Fruit fly (Drosophila melanogaster) whole organism, embryonic: Measurements from ENCODE around the gene Ret.

ENCODE experiments used
- Aef1 ChIP-seq: fragments of 200-800 bp; sonication (Bioruptor generic); IDR thresholded peaks from 3 replicates; pipeline ENCODE4 v1.3.6; 2022; ENCODE audit warnings: missing biosample characterization, missing genetic modification characterization
- CG11696 ChIP-seq: fragments of 200-800 bp; sonication (Bioruptor generic); IDR thresholded peaks from 2 replicates; pipeline ENCODE4 v1.3.6; 2022; ENCODE audit warnings: missing biosample characterization, missing genetic modification characterization
- CG12236 ChIP-seq: fragments of 200-800 bp; sonication (Bioruptor generic); optimal IDR thresholded peaks from 2 replicates; lab custom pipeline; 2016; ENCODE audit warnings: missing biosample characterization, missing genetic modification characterization
- CG12659 ChIP-seq: fragments of 200-800 bp; sonication (Bioruptor generic); optimal IDR thresholded peaks from 3 replicates; lab custom pipeline; 2017; ENCODE audit warnings: mild to moderate bottlenecking, missing biosample characterization, missing genetic modification reagents, missing genetic modification characterization
- CG14710 ChIP-seq: fragments of 200-800 bp; sonication (Bioruptor generic); optimal IDR thresholded peaks from 3 replicates; lab custom pipeline; 2019; ENCODE audit warnings: missing biosample characterization, mild to moderate bottlenecking, missing genetic modification characterization, moderate library complexity
- CG14860 ChIP-seq: fragments of 200-800 bp; sonication (Bioruptor generic); IDR thresholded peaks from 3 replicates; pipeline ENCODE4 v1.3.6; 2022; ENCODE audit warnings: missing biosample characterization, missing genetic modification characterization; ENCODE audit not compliant: partially characterized antibody
- CG18011 ChIP-seq: fragments of 200-800 bp; sonication (Bioruptor generic); optimal IDR thresholded peaks from 2 replicates; lab custom pipeline; 2017; ENCODE audit warnings: missing biosample characterization, missing genetic modification characterization, mild to moderate bottlenecking, moderate library complexity, missing genotype
- CG30403 ChIP-seq: fragments of 200-800 bp; sonication (Bioruptor generic); optimal IDR thresholded peaks from 3 replicates; lab custom pipeline; 2016; ENCODE audit warnings: missing biosample characterization, missing genetic modification characterization
- CG32532 ChIP-seq: fragments of 200-800 bp; sonication (Bioruptor generic); IDR thresholded peaks from 2 replicates; pipeline ENCODE4 v1.3.6; 2022; ENCODE audit warnings: missing biosample characterization, missing genetic modification characterization
- CG33213 ChIP-seq: fragments of 200-800 bp; sonication (Bioruptor generic); optimal IDR thresholded peaks from 3 replicates; lab custom pipeline; 2016; ENCODE audit warnings: missing biosample characterization, missing genetic modification characterization
- CG4404 ChIP-seq: fragments of 200-800 bp; sonication (Bioruptor generic); IDR thresholded peaks from 2 replicates; pipeline ENCODE4 v1.3.6; 2022; ENCODE audit warnings: missing biosample characterization, missing genetic modification characterization
- CG8388 ChIP-seq: fragments of 200-800 bp; sonication (Bioruptor generic); optimal IDR thresholded peaks from 2 replicates; lab custom pipeline; 2019; ENCODE audit warnings: missing biosample characterization, mild to moderate bottlenecking, missing genetic modification characterization, moderate library complexity
- CG8924 ChIP-seq: fragments of 200-800 bp; optimal IDR thresholded peaks from 3 replicates; lab custom pipeline; 2019; ENCODE audit warnings: missing biosample characterization, mild to moderate bottlenecking, missing genetic modification characterization, moderate library complexity
- CG9609 ChIP-seq: fragments of 200-800 bp; sonication (Bioruptor generic); optimal IDR thresholded peaks from 3 replicates; lab custom pipeline; 2016; ENCODE audit warnings: missing biosample characterization, missing genetic modification characterization
- CG9727 ChIP-seq: fragments of 200-800 bp; sonication (Bioruptor generic); optimal IDR thresholded peaks from 3 replicates; lab custom pipeline; 2017; ENCODE audit warnings: missing biosample characterization, mild to moderate bottlenecking, missing genetic modification characterization
- Camta ChIP-seq: fragments of 200-800 bp; sonication (Bioruptor generic); optimal IDR thresholded peaks from 2 replicates; lab custom pipeline; 2016; ENCODE audit warnings: missing biosample characterization, missing genetic modification characterization
- CoRest ChIP-seq: fragments of 200-800 bp; sonication (Bioruptor generic); optimal IDR thresholded peaks from 3 replicates; lab custom pipeline; 2018; ENCODE audit warnings: missing biosample characterization, mild to moderate bottlenecking, missing genetic modification characterization, moderate library complexity
- Dp ChIP-seq: fragments of 200-800 bp; sonication (Bioruptor generic); optimal IDR thresholded peaks from 2 replicates; lab custom pipeline; 2018; ENCODE audit warnings: missing biosample characterization, mild to moderate bottlenecking, missing genetic modification characterization, moderate library complexity
- Elba2 ChIP-seq: fragments of 200-800 bp; sonication (Bioruptor generic); optimal IDR thresholded peaks from 3 replicates; lab custom pipeline; 2016; ENCODE audit warnings: missing biosample characterization, missing genetic modification characterization
- Fer3 ChIP-seq: fragments of 200-800 bp; sonication (Bioruptor generic); optimal IDR thresholded peaks from 2 replicates; lab custom pipeline; 2018; ENCODE audit warnings: missing biosample characterization, mild to moderate bottlenecking, missing genetic modification characterization, moderate library complexity
- HHEX ChIP-seq: fragments of 200-800 bp; sonication (Bioruptor generic); optimal IDR thresholded peaks from 3 replicates; lab custom pipeline; 2017; ENCODE audit warnings: missing biosample characterization, mild to moderate bottlenecking, missing genetic modification characterization, missing genetic modification reagents
- HmgZ ChIP-seq: fragments of 200-800 bp; sonication (Bioruptor generic); optimal IDR thresholded peaks from 2 replicates; lab custom pipeline; 2018; ENCODE audit warnings: missing biosample characterization, mild to moderate bottlenecking, missing genetic modification characterization
- Lpt ChIP-seq: fragments of >200 bp; optimal IDR thresholded peaks from 2 replicates; lab custom pipeline; 2018; ENCODE audit warnings: missing biosample characterization, missing genetic modification characterization
- Meics ChIP-seq: fragments of 200-800 bp; sonication (Bioruptor generic); optimal IDR thresholded peaks from 2 replicates; lab custom pipeline; 2017; ENCODE audit warnings: missing biosample characterization, mild to moderate bottlenecking, missing genetic modification characterization
- Nf-YA ChIP-seq: fragments of 200-800 bp; sonication (Bioruptor generic); IDR thresholded peaks from 2 replicates; pipeline ENCODE4 v1.3.6; 2022; ENCODE audit warnings: missing biosample characterization, missing genetic modification characterization
- Nf-YB ChIP-seq: fragments of 200-800 bp; sonication (Bioruptor generic); optimal IDR thresholded peaks from 3 replicates; lab custom pipeline; 2019; ENCODE audit warnings: missing biosample characterization, mild to moderate bottlenecking, missing genetic modification characterization, moderate library complexity
- Sry-β ChIP-seq: fragments of 200-800 bp; sonication (Bioruptor generic); optimal IDR thresholded peaks from 2 replicates; lab custom pipeline; 2018; ENCODE audit warnings: missing biosample characterization, mild to moderate bottlenecking, missing genetic modification characterization, moderate library complexity
- Stat92E ChIP-seq, 3 experiments: fragments of >200 bp in 2 of 3; fragments of 200-800 bp in 1 of 3; sonication (Bioruptor generic) in 1 of 3; optimal IDR thresholded peaks; 2 replicates each; lab custom pipeline; 2017 to 2019; ENCODE audit warnings: missing biosample characterization in 3 of 3, missing genetic modification characterization in 3 of 3, mild to moderate bottlenecking in 1 of 3, moderate library complexity in 1 of 3
- Taf1 ChIP-seq: fragments of 200-800 bp; sonication (Bioruptor generic); IDR thresholded peaks from 2 replicates; pipeline ENCODE4 v1.3.6; 2022; ENCODE audit warnings: missing biosample characterization, missing genetic modification characterization
- YL-1 ChIP-seq: fragments of 200-800 bp; sonication (Bioruptor generic); optimal IDR thresholded peaks from 3 replicates; lab custom pipeline; 2017; ENCODE audit warnings: missing biosample characterization, mild to moderate bottlenecking, missing genetic modification characterization
- br ChIP-seq: fragments of >200 bp; optimal IDR thresholded peaks from 2 replicates; lab custom pipeline; 2017
- crp ChIP-seq, 2 experiments: fragments of 200-800 bp; sonication (Bioruptor generic); optimal IDR thresholded peaks; 2 replicates in 1 of 2; 3 replicates in 1 of 2; lab custom pipeline; 2017; ENCODE audit warnings: missing biosample characterization in 2 of 2, missing genetic modification characterization in 2 of 2, mild to moderate bottlenecking in 1 of 2, moderate library complexity in 1 of 2
- dm ChIP-seq: fragments of 200-800 bp; sonication (Bioruptor generic); optimal IDR thresholded peaks from 3 replicates; lab custom pipeline; 2016; ENCODE audit warnings: missing biosample characterization, missing genetic modification characterization
- ems ChIP-seq: fragments of 200-800 bp; sonication (Bioruptor generic); optimal IDR thresholded peaks from 3 replicates; lab custom pipeline; 2016; ENCODE audit warnings: missing biosample characterization, missing genetic modification characterization
- fd102C ChIP-seq: fragments of 200-800 bp; sonication (Bioruptor generic); optimal IDR thresholded peaks from 2 replicates; lab custom pipeline; 2018; ENCODE audit warnings: missing biosample characterization, mild to moderate bottlenecking, missing genetic modification characterization, moderate library complexity
- fd64A ChIP-seq: fragments of 200-800 bp; sonication (Bioruptor generic); optimal IDR thresholded peaks from 3 replicates; lab custom pipeline; 2018; ENCODE audit warnings: missing biosample characterization, mild to moderate bottlenecking, missing genetic modification characterization
- gem ChIP-seq: fragments of 200-800 bp; sonication (Bioruptor generic); optimal IDR thresholded peaks from 2 replicates; lab custom pipeline; 2019; ENCODE audit warnings: missing biosample characterization, mild to moderate bottlenecking, missing genetic modification characterization, moderate library complexity
- grau ChIP-seq: fragments of 200-800 bp; optimal IDR thresholded peaks from 3 replicates; lab custom pipeline; 2019; ENCODE audit warnings: missing biosample characterization, mild to moderate bottlenecking, missing genetic modification characterization, moderate library complexity
- hkb ChIP-seq, 2 experiments: fragments of 200-800 bp in 1 of 2; fragments of >200 bp in 1 of 2; sonication (Bioruptor generic) in 1 of 2; IDR thresholded peaks in 1 of 2; optimal IDR thresholded peaks in 1 of 2; 2 replicates each; pipeline versions ENCODE4 v1.3.6 to Lab custom; 2017 to 2022; ENCODE audit warnings: missing biosample characterization in 1 of 2, missing genetic modification characterization in 1 of 2
- lab ChIP-seq: fragments of 200-800 bp; sonication (Bioruptor generic); optimal IDR thresholded peaks from 3 replicates; lab custom pipeline; 2017; ENCODE audit warnings: missing biosample characterization, missing genetic modification characterization, mild to moderate bottlenecking, moderate library complexity, missing genetic modification reagents
- lov ChIP-seq, 2 experiments: fragments of 200-800 bp in 1 of 2; fragments of >200 bp in 1 of 2; sonication (Bioruptor generic) in 1 of 2; IDR thresholded peaks in 1 of 2; optimal IDR thresholded peaks in 1 of 2; 2 replicates in 1 of 2; 3 replicates in 1 of 2; pipeline versions ENCODE4 v1.3.6 to Lab custom; 2017 to 2022; ENCODE audit warnings: missing biosample characterization in 1 of 2, missing genetic modification characterization in 1 of 2
- repo ChIP-seq: fragments of 200-800 bp; sonication (Bioruptor generic); optimal IDR thresholded peaks from 2 replicates; lab custom pipeline; 2016; ENCODE audit warnings: missing biosample characterization, missing genetic modification characterization
- sima ChIP-seq: fragments of 200-800 bp; sonication (Bioruptor generic); optimal IDR thresholded peaks from 2 replicates; lab custom pipeline; 2016; ENCODE audit warnings: missing biosample characterization, missing genetic modification characterization
- so ChIP-seq: fragments of 200-800 bp; sonication (Bioruptor generic); IDR thresholded peaks from 3 replicates; pipeline ENCODE4 v1.3.6; 2022; ENCODE audit warnings: missing biosample characterization, missing genetic modification characterization
- stwl ChIP-seq: fragments of 200-800 bp; sonication (Bioruptor generic); optimal IDR thresholded peaks from 3 replicates; lab custom pipeline; 2018; ENCODE audit warnings: missing biosample characterization, mild to moderate bottlenecking, missing genetic modification characterization, moderate library complexity
- tio ChIP-seq: fragments of 200-800 bp; sonication (Bioruptor generic); optimal IDR thresholded peaks from 2 replicates; lab custom pipeline; 2017; ENCODE audit warnings: missing biosample characterization, missing genetic modification characterization, inconsistent platforms
- twi ChIP-seq: fragments of 200-800 bp; optimal IDR thresholded peaks from 2 replicates; lab custom pipeline; 2019; ENCODE audit warnings: missing biosample characterization, mild to moderate bottlenecking, missing genetic modification characterization, moderate library complexity
- unc-4 ChIP-seq: fragments of 200-800 bp; sonication (Bioruptor generic); IDR thresholded peaks from 2 replicates; pipeline ENCODE4 v1.3.6; 2022; ENCODE audit warnings: missing biosample characterization, missing genetic modification characterization; ENCODE audit not compliant: partially characterized antibody
- yki ChIP-seq: fragments of >200 bp; optimal IDR thresholded peaks from 3 replicates; lab custom pipeline; 2018

Ret gene

DNA sequence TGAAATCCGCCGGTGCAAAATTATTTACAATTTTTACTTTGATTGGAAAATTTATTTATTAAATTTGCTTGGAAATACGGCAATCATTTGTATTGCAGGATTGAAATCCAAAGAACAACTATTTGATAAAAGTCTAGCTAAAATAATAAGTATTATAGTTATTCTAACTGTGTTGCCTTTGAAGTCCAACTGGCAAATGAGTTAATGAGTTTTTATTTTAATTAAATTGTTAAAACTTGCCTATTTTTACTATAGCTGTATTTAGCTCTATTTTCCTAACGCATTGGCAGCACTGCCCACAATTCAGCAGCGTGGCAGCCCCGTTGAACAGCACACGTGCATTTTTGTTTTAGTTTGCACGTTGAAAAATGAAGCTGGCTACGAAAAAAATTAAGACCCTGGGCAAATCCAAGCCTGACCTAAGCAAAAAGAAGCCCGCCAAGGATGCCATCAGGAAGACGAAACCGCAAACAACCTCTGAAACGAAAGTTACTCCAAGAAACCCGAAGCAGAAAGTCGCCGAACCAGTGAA lies 35.2 kb downstream of the Ret start, which contains the start of gene Noc2 (continued):
- no peak for TF ChIP-seq br
- TF ChIP-seq Taf1 (GFP tag; lab: Robert Waterston, UW) = peak; percentile 14; the same call in 1 of the 2 replicates
- peak; percentile 50 for TF ChIP-seq Aef1 (GFP tag; lab: Robert Waterston, UW)
- peak; percentile 33 for TF ChIP-seq CG9727 (GFP tag; lab: Kevin White, UChicago)
- peak; percentile 21 for TF ChIP-seq CG8388
- TF ChIP-seq CG30403 = peak; percentile 63
- peak; percentile 16 for TF ChIP-seq Fer3 (tag; lab: Kevin White, UChicago)
- peak; percentile 21 for TF ChIP-seq ems
- TF ChIP-seq CG12236 = no peak
- TF ChIP-seq so (GFP tag; lab: Robert Waterston, UW) = no peak
- TF ChIP-seq twi = peak; percentile 2
- no peak for TF ChIP-seq unc-4
- peak; percentile 60 for TF ChIP-seq CoRest (tag; lab: Kevin White, UChicago)
- no peak for TF ChIP-seq CG18011
- TF ChIP-seq grau (tag; lab: Kevin White, UChicago) = peak; percentile 56
- TF ChIP-seq Sry-β (GFP tag; lab: Kevin White, UChicago) = peak; percentile 83
- no peak for TF ChIP-seq Lpt
- TF ChIP-seq HHEX (GFP tag; lab: Kevin White, UChicago) = peak; percentile 49
- peak; percentile 54 for TF ChIP-seq CG14710 (tag; lab: Kevin White, UChicago)
- no peak for TF ChIP-seq yki (lab: Kevin White, UChicago)
- no peak for TF ChIP-seq lov (optimal IDR thresholded peaks at IDR 0.05; lab: Kevin White, UChicago)
- no peak for TF ChIP-seq lov (GFP tag; IDR thresholded peaks at IDR 0.05; lab: Robert Waterston, UW)
- TF ChIP-seq Dp = peak; percentile 7
- peak; percentile 66 for TF ChIP-seq lab (GFP tag; lab: Kevin White, UChicago)
- TF ChIP-seq CG33213 (GFP tag; lab: Kevin White, UChicago) = peak; percentile 45
- TF ChIP-seq Nf-YB (GFP tag; lab: Kevin White, UChicago) = no peak
- no peak for TF ChIP-seq CG14860 (GFP tag; lab: Robert Waterston, UW)
- TF ChIP-seq Elba2 = no peak
- peak; percentile 60 for TF ChIP-seq CG32532
- no peak for TF ChIP-seq hkb (optimal IDR thresholded peaks at IDR 0.05; lab: Kevin White, UChicago)
- peak; percentile 43; the same call in 1 of the 2 replicates for TF ChIP-seq hkb (GFP tag; IDR thresholded peaks at IDR 0.05; lab: Robert Waterston, UW)
- TF ChIP-seq dm (GFP tag; lab: Kevin White, UChicago) = peak; percentile 96
- no peak for TF ChIP-seq CG12659
- peak; percentile 46 for TF ChIP-seq YL-1 (GFP tag; lab: Kevin White, UChicago)
- no peak for TF ChIP-seq tio (GFP tag; lab: Kevin White, UChicago)
- TF ChIP-seq fd102C (GFP tag; lab: Kevin White, UChicago) = no peak
- TF ChIP-seq HmgZ = peak; percentile 46
- TF ChIP-seq stwl (tag; lab: Kevin White, UChicago) = no peak
- no peak for TF ChIP-seq Nf-YA (GFP tag; lab: Robert Waterston, UW)
- TF ChIP-seq repo (GFP tag; lab: Kevin White, UChicago) = no peak
- TF ChIP-seq fd64A (GFP tag; lab: Kevin White, UChicago) = no peak
- TF ChIP-seq Stat92E (GFP tag; optimal IDR thresholded peaks at IDR 0.05; lab: Kevin White, UChicago) = no peak
- 0 out of 2 replicates have a peak, but pooled peaks have one; percentile 39 for TF ChIP-seq CG11696 (GFP tag; lab: Robert Waterston, UW)
- no peak for TF ChIP-seq sima (GFP tag; lab: Kevin White, UChicago)
- TF ChIP-seq crp (GFP tag; optimal IDR thresholded peaks at IDR 0.05; lab: Kevin White, UChicago) = no peak
- no peak for TF ChIP-seq CG9609 (GFP tag; lab: Kevin White, UChicago)
- TF ChIP-seq CG8924 = peak; percentile 50
- TF ChIP-seq Camta (GFP tag; lab: Kevin White, UChicago) = peak; percentile 42
- peak; percentile 30; the same call in 1 of the 2 replicates for TF ChIP-seq CG4404 (GFP tag; lab: Robert Waterston, UW)
- peak; percentile 64 for TF ChIP-seq Meics (GFP tag; lab: Kevin White, UChicago)
- TF ChIP-seq gem (tag; lab: Kevin White, UChicago) = peak; percentile 65
